Worm (Caenorhabditis elegans) whole organism, early embryonic: ENCODE data around the gene Y97E10AR.4.

Source experiments
- B0310.2 ChIP-seq: sonication (generic microtip); optimal IDR thresholded peaks from 2 replicates; lab custom pipeline; 2016; ENCODE audit warnings: mild to moderate bottlenecking, missing genetic modification characterization, missing compliant biosample characterization
- F13C5.2 ChIP-seq: sonication (generic microtip); optimal IDR thresholded peaks from 2 replicates; lab custom pipeline; 2017; ENCODE audit warnings: mild to moderate bottlenecking, missing genetic modification characterization, inconsistent platforms, missing compliant biosample characterization
- aly-1 ChIP-seq: sonication (generic microtip); optimal IDR thresholded peaks from 2 replicates; lab custom pipeline; 2016; ENCODE audit warnings: missing genetic modification characterization, missing compliant biosample characterization
- ama-1 ChIP-seq: fragments of 150-350 bp; optimal IDR thresholded peaks from 2 replicates; lab custom pipeline; 2014
- ceh-13 ChIP-seq: fragments of 200-800 bp; sonication (Bioruptor generic); optimal IDR thresholded peaks from 2 replicates; lab custom pipeline; 2018; ENCODE audit warnings: mild to moderate bottlenecking, missing genetic modification characterization, missing compliant biosample characterization
- ceh-36 ChIP-seq: sonication (generic microtip); optimal IDR thresholded peaks from 2 replicates; lab custom pipeline; 2016; ENCODE audit warnings: missing genetic modification characterization, inconsistent platforms, missing compliant biosample characterization
- ets-7 ChIP-seq: sonication (generic microtip); optimal IDR thresholded peaks from 2 replicates; lab custom pipeline; 2016; ENCODE audit warnings: missing genotype, missing genetic modification characterization, missing compliant biosample characterization
- flt-1 ChIP-seq: fragments of 200-800 bp; sonication (Bioruptor generic); IDR thresholded peaks from 2 replicates; pipeline ENCODE4 v1.3.6; 2022; ENCODE audit warnings: missing genetic modification characterization, missing compliant biosample characterization
- hmbx-1 ChIP-seq: sonication (generic microtip); optimal IDR thresholded peaks from 2 replicates; lab custom pipeline; 2016; ENCODE audit warnings: mild to moderate bottlenecking, missing genetic modification characterization, missing compliant biosample characterization
- hmg-4 ChIP-seq: fragments of 200-800 bp; sonication (Bioruptor generic); optimal IDR thresholded peaks from 2 replicates; lab custom pipeline; 2018; ENCODE audit warnings: mild to moderate bottlenecking, missing genetic modification characterization, missing compliant biosample characterization
- hnd-1 ChIP-seq: sonication (generic microtip); optimal IDR thresholded peaks from 2 replicates; lab custom pipeline; 2016; ENCODE audit warnings: missing genetic modification characterization, missing compliant biosample characterization
- pes-1 ChIP-seq: fragments of 200-800 bp; sonication (Bioruptor generic); IDR thresholded peaks from 2 replicates; pipeline ENCODE4 v1.3.6; 2022; ENCODE audit warnings: missing genetic modification reagents, missing genetic modification characterization, missing compliant biosample characterization
- scrt-1 ChIP-seq: fragments of 200-800 bp; sonication (Bioruptor generic); IDR thresholded peaks from 2 replicates; pipeline ENCODE4 v1.3.6; 2022; ENCODE audit warnings: missing genetic modification characterization, missing compliant biosample characterization
- sea-1 ChIP-seq: fragments of 200-800 bp; sonication (Bioruptor generic); conservative IDR thresholded peaks from 2 replicates; pipeline ENCODE4 v1.3.6; 2022; ENCODE audit warnings: missing genetic modification characterization, missing compliant biosample characterization
- tbx-11 ChIP-seq: fragments of 200-800 bp; sonication (Bioruptor generic); IDR thresholded peaks from 2 replicates; pipeline ENCODE4 v1.3.6; 2022; ENCODE audit warnings: missing genetic modification characterization, missing compliant biosample characterization
- tbx-37 ChIP-seq: fragments of 200-800 bp; sonication (Bioruptor generic); conservative IDR thresholded peaks from 2 replicates; pipeline ENCODE4 v1.3.6; 2022; ENCODE audit warnings: missing genetic modification reagents, missing genetic modification characterization, missing compliant biosample characterization
- tra-4 ChIP-seq: sonication (generic microtip); optimal IDR thresholded peaks from 2 replicates; lab custom pipeline; 2017; ENCODE audit warnings: missing genetic modification characterization, missing compliant biosample characterization

The Y97E10AR.4 gene

ce11 chrV:8010103-8010502, at the start of gene Y97E10AR.4:
Y97E10AR.4 (minus strand) TSS chrV:8010233.
- TF ChIP-seq ceh-13 (GFP tag; lab: Kevin White, UChicago) = no peak
- no peak for TF ChIP-seq tra-4
- no peak for TF ChIP-seq tbx-11 (GFP tag; lab: Robert Waterston, UW)

DNA sequence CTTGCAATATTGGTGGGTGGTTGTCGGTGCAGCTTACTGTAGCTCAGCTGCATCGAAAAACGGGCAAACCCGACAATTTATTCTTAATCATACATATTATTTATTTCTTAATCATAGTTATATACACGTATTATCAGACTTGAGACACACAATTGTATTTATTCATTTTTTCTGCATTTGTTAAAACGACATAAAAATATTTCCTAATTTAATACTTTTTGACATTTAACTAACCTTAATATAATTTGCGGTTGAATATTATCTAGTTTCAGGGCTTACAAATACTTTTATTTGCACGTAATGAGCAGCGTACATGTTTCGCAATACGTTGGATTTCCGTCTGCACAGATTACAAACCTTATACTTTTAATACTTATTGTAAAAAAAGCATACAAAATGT, 48.3 kb upstream of the Y97E10AR.4 start, which contains the start of gene str-138:
str-138 (plus strand) TSS at position 301 of the 400 bp plus-strand sequence.
- TF ChIP-seq tra-4 = no peak
- no peak for TF ChIP-seq scrt-1 (GFP tag; lab: Robert Waterston, UW)
- TF ChIP-seq hmg-4 (GFP tag; lab: Kevin White, UChicago) = no peak
- no peak for TF ChIP-seq hmbx-1 (tag; lab: Kevin White, UChicago)
- TF ChIP-seq pes-1 (GFP tag; lab: Robert Waterston, UW) = no peak
- no peak for TF ChIP-seq ceh-13 (GFP tag; lab: Kevin White, UChicago)
- TF ChIP-seq flt-1 (GFP tag; lab: Robert Waterston, UW) = no peak
- TF ChIP-seq hnd-1 (tag; lab: Kevin White, UChicago) = no peak
- no peak for TF ChIP-seq tbx-37 (GFP tag; lab: Robert Waterston, UW)
- no peak for TF ChIP-seq B0310.2
- no peak for TF ChIP-seq tbx-11 (GFP tag; lab: Robert Waterston, UW)
- TF ChIP-seq F13C5.2 (tag; lab: Kevin White, UChicago) = no peak
- TF ChIP-seq sea-1 (GFP tag; lab: Robert Waterston, UW) = no peak
- no peak for TF ChIP-seq aly-1
- no peak for TF ChIP-seq ceh-36 (tag; lab: Kevin White, UChicago)
- TF ChIP-seq ets-7 = no peak
- no peak for TF ChIP-seq ama-1 (lab: Kevin White, UChicago)

ce11 chrV:8055170-8055569, 45.1 kb upstream of the Y97E10AR.4 start:
- TF ChIP-seq hnd-1 (tag; lab: Kevin White, UChicago) = no peak
- no peak for TF ChIP-seq aly-1
- TF ChIP-seq hmbx-1 (tag; lab: Kevin White, UChicago) = no peak

- TF ChIP-seq tbx-11 (GFP tag; lab: Robert Waterston, UW) = no peak
- no peak for TF ChIP-seq B0310.2
- TF ChIP-seq tbx-37 (GFP tag; lab: Robert Waterston, UW) = no peak
- no peak for TF ChIP-seq tra-4
- TF ChIP-seq hmg-4 (GFP tag; lab: Kevin White, UChicago) = no peak
Measured at ce11 chrV:8054130-8054529, 44.1 kb upstream of the Y97E10AR.4 start, which contains the start of gene ZC513.2. ZC513.2 (plus strand) TSS chrV:8054430.

- no peak for TF ChIP-seq hmbx-1 (tag; lab: Kevin White, UChicago)
- no peak for TF ChIP-seq tbx-37 (GFP tag; lab: Robert Waterston, UW)
- TF ChIP-seq ceh-36 (tag; lab: Kevin White, UChicago) = no peak
- TF ChIP-seq ceh-13 (GFP tag; lab: Kevin White, UChicago) = no peak
- no peak for TF ChIP-seq B0310.2
- TF ChIP-seq ama-1 (lab: Kevin White, UChicago) = no peak
- no peak for TF ChIP-seq flt-1 (GFP tag; lab: Robert Waterston, UW)
Measured at ce11 chrV:8051851-8052250, 41.8 kb upstream of the Y97E10AR.4 start, which contains the start of gene sth-1. sth-1 (plus strand) TSS chrV:8052151.

- TF ChIP-seq pes-1 (GFP tag; lab: Robert Waterston, UW) (no peak), ceh-36 (tag; lab: Kevin White, UChicago) (no peak), ets-7 (no peak), flt-1 (GFP tag; lab: Robert Waterston, UW) (no peak), F13C5.2 (tag; lab: Kevin White, UChicago) (no peak), scrt-1 (GFP tag; lab: Robert Waterston, UW) (no peak), tra-4 (no peak), ceh-13 (GFP tag; lab: Kevin White, UChicago) (no peak), hmg-4 (GFP tag; lab: Kevin White, UChicago) (no peak), hnd-1 (tag; lab: Kevin White, UChicago) (no peak), ama-1 (lab: Kevin White, UChicago) (no peak), tbx-11 (GFP tag; lab: Robert Waterston, UW) (no peak), sea-1 (GFP tag; lab: Robert Waterston, UW) (no peak), B0310.2 (no peak), aly-1 (no peak), tbx-37 (GFP tag; lab: Robert Waterston, UW) (no peak), hmbx-1 (tag; lab: Kevin White, UChicago) (no peak)
Measured at ce11 chrV:8050811-8051210, 40.8 kb upstream of the Y97E10AR.4 start, which contains the start of gene col-43. col-43 (minus strand) TSS chrV:8050911.

ce11 chrV:8050059-8050677, 40.1 kb upstream of the Y97E10AR.4 start:
- TF ChIP-seq pes-1 (GFP tag; lab: Robert Waterston, UW) (no peak), scrt-1 (GFP tag; lab: Robert Waterston, UW) (no peak), tbx-37 (GFP tag; lab: Robert Waterston, UW) (no peak), ama-1 (lab: Kevin White, UChicago) (no peak), tbx-11 (GFP tag; lab: Robert Waterston, UW) (no peak), ets-7 (no peak), tra-4 (no peak), ceh-36 (tag; lab: Kevin White, UChicago) (no peak), hmg-4 (GFP tag; lab: Kevin White, UChicago) (no peak), aly-1 (no peak), F13C5.2 (tag; lab: Kevin White, UChicago) (no peak), hnd-1 (tag; lab: Kevin White, UChicago) (no peak), flt-1 (GFP tag; lab: Robert Waterston, UW) (no peak), ceh-13 (GFP tag; lab: Kevin White, UChicago) (no peak), B0310.2 (no peak), sea-1 (GFP tag; lab: Robert Waterston, UW) (no peak), hmbx-1 (tag; lab: Kevin White, UChicago) (no peak)
